Worm (Caenorhabditis elegans) whole organism, late embryonic: ENCODE measurements around the gene T23D5.8.

Source experiments
- lin-11 ChIP-seq: fragments of 200-800 bp; sonication (Bioruptor generic); optimal IDR thresholded peaks from 2 replicates; lab custom pipeline; 2018; ENCODE audit warnings: mild to moderate bottlenecking, missing genetic modification characterization, missing compliant biosample characterization
- rnt-1 ChIP-seq: sonication (generic microtip); optimal IDR thresholded peaks from 2 replicates; lab custom pipeline; 2016; ENCODE audit warnings: missing genetic modification characterization, missing compliant biosample characterization

DNA sequence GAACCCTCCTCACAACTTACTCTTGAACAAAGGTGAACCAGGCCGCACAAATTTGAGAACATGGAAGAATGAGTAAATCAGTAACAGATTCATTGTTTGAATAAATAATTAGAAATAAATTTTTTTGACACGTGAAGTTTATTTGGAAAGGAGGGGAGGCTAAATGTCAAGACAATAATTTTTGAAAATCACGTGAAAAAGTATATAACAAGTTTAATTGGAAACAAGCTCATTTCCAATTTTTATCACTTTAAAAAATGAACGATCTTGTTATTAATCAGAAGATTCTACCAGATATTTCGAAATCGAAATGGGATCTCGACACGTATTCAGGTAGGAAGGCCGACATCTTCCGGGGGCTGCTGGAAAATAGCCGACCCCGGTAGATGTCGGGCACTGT is 21.6 kb downstream of the T23D5.8 start, which contains the start of the genes irld-57 and sfxn-1.3:
- no peak for TF ChIP-seq rnt-1 (tag; lab: Kevin White, UChicago)
- no peak for TF ChIP-seq lin-11 (tag; lab: Kevin White, UChicago)
